Fruit fly (Drosophila melanogaster) whole organism, embryonic: Measurements from ENCODE around the gene Nab2.

Source experiments
- Ada2b ChIP-seq: fragments of 200-800 bp; sonication (Bioruptor generic); IDR thresholded peaks from 2 replicates; pipeline ENCODE4 v1.3.6; 2022; ENCODE audit warnings: missing biosample characterization, missing genetic modification characterization
- B-H1 ChIP-seq: fragments of 200-800 bp; sonication (Bioruptor generic); IDR thresholded peaks from 3 replicates; pipeline ENCODE4 v1.3.6; 2022; ENCODE audit warnings: missing biosample characterization, missing genetic modification characterization
- CG11093 ChIP-seq: fragments of 200-800 bp; sonication (Bioruptor generic); IDR thresholded peaks from 3 replicates; pipeline ENCODE4 v1.3.6; 2022; ENCODE audit warnings: missing biosample characterization, missing genetic modification characterization
- CG11504 ChIP-seq: fragments of 200-800 bp; sonication (Bioruptor generic); optimal IDR thresholded peaks from 3 replicates; lab custom pipeline; 2019; ENCODE audit warnings: missing biosample characterization, mild to moderate bottlenecking, missing genetic modification characterization, moderate library complexity
- CG14441 ChIP-seq: fragments of 200-800 bp; sonication (Bioruptor generic); IDR thresholded peaks from 2 replicates; pipeline ENCODE4 v1.3.6; 2022; ENCODE audit warnings: missing biosample characterization, missing genetic modification characterization
- CG17829 ChIP-seq: fragments of 200-800 bp; optimal IDR thresholded peaks from 2 replicates; lab custom pipeline; 2019; ENCODE audit warnings: missing biosample characterization, mild to moderate bottlenecking, missing genetic modification characterization, moderate library complexity
- CG17912 ChIP-seq: fragments of 200-800 bp; sonication (Bioruptor generic); optimal IDR thresholded peaks from 2 replicates; lab custom pipeline; 2018; ENCODE audit warnings: missing biosample characterization, mild to moderate bottlenecking, missing genetic modification characterization
- CG2202 ChIP-seq: fragments of 200-800 bp; sonication (Bioruptor generic); optimal IDR thresholded peaks from 2 replicates; lab custom pipeline; 2018; ENCODE audit warnings: missing biosample characterization, mild to moderate bottlenecking, missing genetic modification characterization
- CG2889 ChIP-seq: fragments of 200-800 bp; sonication (Bioruptor generic); IDR thresholded peaks from 3 replicates; pipeline ENCODE4 v1.3.6; 2022; ENCODE audit warnings: missing biosample characterization, missing genetic modification characterization
- CG30403 ChIP-seq: fragments of 200-800 bp; sonication (Bioruptor generic); optimal IDR thresholded peaks from 3 replicates; lab custom pipeline; 2016; ENCODE audit warnings: missing biosample characterization, missing genetic modification characterization
- CG30431 ChIP-seq: fragments of 200-800 bp; sonication (Bioruptor generic); optimal IDR thresholded peaks from 2 replicates; lab custom pipeline; 2017; ENCODE audit warnings: missing biosample characterization, missing genetic modification characterization
- CG3163 ChIP-seq: fragments of 200-800 bp; sonication (Bioruptor generic); optimal IDR thresholded peaks from 3 replicates; lab custom pipeline; 2016; ENCODE audit warnings: missing biosample characterization, missing genetic modification characterization
- CG4328 ChIP-seq: fragments of 200-800 bp; sonication (Bioruptor generic); optimal IDR thresholded peaks from 3 replicates; lab custom pipeline; 2017; ENCODE audit warnings: missing biosample characterization, missing genetic modification reagents, missing genetic modification characterization
- CG4424 ChIP-seq: fragments of 200-800 bp; sonication (Bioruptor generic); optimal IDR thresholded peaks from 3 replicates; lab custom pipeline; 2016; ENCODE audit warnings: missing biosample characterization, missing genetic modification characterization
- CG7839 ChIP-seq: fragments of 200-800 bp; sonication (Bioruptor generic); optimal IDR thresholded peaks from 3 replicates; lab custom pipeline; 2018; ENCODE audit warnings: missing biosample characterization, mild to moderate bottlenecking, missing genetic modification characterization, moderate library complexity
- CG8089 ChIP-seq: fragments of 200-800 bp; sonication (Bioruptor generic); optimal IDR thresholded peaks from 3 replicates; lab custom pipeline; 2016; ENCODE audit warnings: missing biosample characterization, missing genetic modification characterization
- CG8924 ChIP-seq: fragments of 200-800 bp; optimal IDR thresholded peaks from 3 replicates; lab custom pipeline; 2019; ENCODE audit warnings: missing biosample characterization, mild to moderate bottlenecking, missing genetic modification characterization, moderate library complexity
- CG9932 ChIP-seq: fragments of 200-800 bp; sonication (Bioruptor generic); IDR thresholded peaks from 2 replicates; pipeline ENCODE4 v1.3.6; 2022; ENCODE audit warnings: missing biosample characterization, missing genetic modification characterization
- HLHmδ ChIP-seq: fragments of 200-800 bp; sonication (Bioruptor generic); optimal IDR thresholded peaks from 2 replicates; lab custom pipeline; 2018; ENCODE audit warnings: missing biosample characterization, mild to moderate bottlenecking, missing genetic modification characterization, moderate library complexity
- Max ChIP-seq: fragments of 200-800 bp; sonication (Bioruptor generic); optimal IDR thresholded peaks from 2 replicates; lab custom pipeline; 2016; ENCODE audit warnings: missing biosample characterization, mild to moderate bottlenecking, missing genetic modification characterization
- Nf-YB ChIP-seq: fragments of 200-800 bp; sonication (Bioruptor generic); optimal IDR thresholded peaks from 3 replicates; lab custom pipeline; 2019; ENCODE audit warnings: missing biosample characterization, mild to moderate bottlenecking, missing genetic modification characterization, moderate library complexity
- Opbp ChIP-seq: fragments of 200-800 bp; sonication (Bioruptor generic); IDR thresholded peaks from 3 replicates; pipeline ENCODE4 v1.3.6; 2022; ENCODE audit warnings: missing biosample characterization, missing genetic modification characterization; ENCODE audit not compliant: partially characterized antibody
- PHDP ChIP-seq: fragments of 200-800 bp; sonication (Bioruptor generic); optimal IDR thresholded peaks from 3 replicates; lab custom pipeline; 2018; ENCODE audit warnings: missing biosample characterization, mild to moderate bottlenecking, missing genetic modification characterization, moderate library complexity
- Rfx ChIP-seq: fragments of 200-800 bp; sonication (Bioruptor generic); IDR thresholded peaks from 2 replicates; pipeline ENCODE4 v1.3.6; 2022; ENCODE audit warnings: missing biosample characterization, missing genetic modification characterization
- aop ChIP-seq: fragments of 200-800 bp; sonication (Bioruptor generic); IDR thresholded peaks from 2 replicates; pipeline ENCODE4 v1.3.6; 2022; ENCODE audit warnings: missing biosample characterization, missing genetic modification characterization
- bab2 ChIP-seq: fragments of 200-800 bp; sonication (Bioruptor generic); optimal IDR thresholded peaks from 2 replicates; lab custom pipeline; 2016; ENCODE audit warnings: missing biosample characterization, missing genetic modification characterization
- crol ChIP-seq: fragments of 200-800 bp; sonication (Bioruptor generic); IDR thresholded peaks from 2 replicates; pipeline ENCODE4 v1.3.6; 2022; ENCODE audit warnings: missing biosample characterization, missing genetic modification characterization
- dan ChIP-seq: fragments of 200-800 bp; sonication (Bioruptor generic); IDR thresholded peaks from 2 replicates; pipeline ENCODE4 v1.3.6; 2022; ENCODE audit warnings: missing biosample characterization, missing genetic modification characterization
- fu2 ChIP-seq: fragments of 200-800 bp; sonication (Bioruptor generic); optimal IDR thresholded peaks from 2 replicates; lab custom pipeline; 2016; ENCODE audit warnings: missing biosample characterization, missing genetic modification characterization
- gt ChIP-seq: fragments of 200-800 bp; sonication (Bioruptor generic); IDR thresholded peaks from 2 replicates; pipeline ENCODE4 v1.3.6; 2022; ENCODE audit warnings: missing biosample characterization, missing genetic modification characterization
- h ChIP-seq: fragments of >200 bp; optimal IDR thresholded peaks from 2 replicates; lab custom pipeline; 2017
- her ChIP-seq: fragments of 200-800 bp; sonication (Bioruptor generic); optimal IDR thresholded peaks from 2 replicates; lab custom pipeline; 2016; ENCODE audit warnings: missing biosample characterization, missing genetic modification characterization
- jing ChIP-seq: fragments of 200-800 bp; sonication (Bioruptor generic); optimal IDR thresholded peaks from 2 replicates; lab custom pipeline; 2018; ENCODE audit warnings: missing biosample characterization, mild to moderate bottlenecking, missing genetic modification characterization
- jumu ChIP-seq: fragments of 200-800 bp; sonication (Bioruptor generic); optimal IDR thresholded peaks from 3 replicates; lab custom pipeline; 2016; ENCODE audit warnings: missing biosample characterization, missing genetic modification characterization
- kay ChIP-seq: fragments of 200-800 bp; sonication (Bioruptor generic); optimal IDR thresholded peaks from 2 replicates; lab custom pipeline; 2016; ENCODE audit warnings: missing biosample characterization, missing genetic modification characterization
- lilli ChIP-seq: fragments of 200-800 bp; sonication (Bioruptor generic); optimal IDR thresholded peaks from 3 replicates; lab custom pipeline; 2016; ENCODE audit warnings: missing biosample characterization, missing genetic modification characterization
- luna ChIP-seq: fragments of 200-800 bp; sonication (Bioruptor generic); optimal IDR thresholded peaks from 2 replicates; lab custom pipeline; 2016; ENCODE audit warnings: missing biosample characterization, missing genetic modification characterization
- mirr ChIP-seq: fragments of 200-800 bp; sonication (Bioruptor generic); optimal IDR thresholded peaks from 3 replicates; lab custom pipeline; 2018; ENCODE audit warnings: missing biosample characterization, mild to moderate bottlenecking, missing genetic modification characterization
- onecut ChIP-seq: fragments of 200-800 bp; sonication (Bioruptor generic); IDR thresholded peaks from 2 replicates; pipeline ENCODE4 v1.3.6; 2022; ENCODE audit warnings: missing biosample characterization, missing genetic modification characterization
- row ChIP-seq: fragments of 200-800 bp; sonication (Bioruptor generic); IDR thresholded peaks from 3 replicates; pipeline ENCODE4 v1.3.6; 2022; ENCODE audit warnings: missing biosample characterization, missing genetic modification characterization
- salm ChIP-seq: fragments of 200-800 bp; sonication (Bioruptor generic); optimal IDR thresholded peaks from 2 replicates; lab custom pipeline; 2018; ENCODE audit warnings: missing biosample characterization, mild to moderate bottlenecking, missing genetic modification characterization
- slbo ChIP-seq: fragments of 200-800 bp; sonication (Bioruptor generic); IDR thresholded peaks from 2 replicates; pipeline ENCODE4 v1.3.6; 2022; ENCODE audit warnings: missing biosample characterization, missing genetic modification characterization
- sna ChIP-seq: fragments of 200-800 bp; sonication (Bioruptor generic); IDR thresholded peaks from 2 replicates; pipeline ENCODE4 v1.3.6; 2022; ENCODE audit warnings: missing biosample characterization, missing genetic modification characterization; ENCODE audit not compliant: partially characterized antibody
- tio ChIP-seq: fragments of 200-800 bp; sonication (Bioruptor generic); optimal IDR thresholded peaks from 2 replicates; lab custom pipeline; 2017; ENCODE audit warnings: missing biosample characterization, missing genetic modification characterization, inconsistent platforms
- tna ChIP-seq: fragments of 200-800 bp; sonication (Bioruptor generic); IDR thresholded peaks from 2 replicates; pipeline ENCODE4 v1.3.6; 2022; ENCODE audit warnings: missing biosample characterization, missing genetic modification characterization; ENCODE audit not compliant: partially characterized antibody
- tup ChIP-seq: fragments of 200-800 bp; sonication (Bioruptor generic); optimal IDR thresholded peaks from 2 replicates; lab custom pipeline; 2016; ENCODE audit warnings: missing biosample characterization, mild to moderate bottlenecking, missing genetic modification characterization, moderate library complexity
- tx ChIP-seq: fragments of 200-800 bp; sonication (Bioruptor generic); optimal IDR thresholded peaks from 2 replicates; lab custom pipeline; 2016; ENCODE audit warnings: missing biosample characterization, missing genetic modification characterization
- usp ChIP-seq: fragments of >200 bp; optimal IDR thresholded peaks from 2 replicates; lab custom pipeline; 2017; ENCODE audit warnings: missing biosample characterization, missing genetic modification characterization
- vvl ChIP-seq: fragments of 200-800 bp; sonication (Bioruptor generic); IDR thresholded peaks from 2 replicates; pipeline ENCODE4 v1.3.6; 2022; ENCODE audit warnings: missing biosample characterization, missing genetic modification characterization
- wor ChIP-seq: fragments of 200-800 bp; sonication (Bioruptor generic); IDR thresholded peaks from 2 replicates; pipeline ENCODE4 v1.3.6; 2022; ENCODE audit warnings: missing biosample characterization, missing genetic modification characterization
- zfh2 ChIP-seq: fragments of 200-800 bp; sonication (Bioruptor generic); optimal IDR thresholded peaks from 2 replicates; lab custom pipeline; 2016; ENCODE audit warnings: missing biosample characterization, missing genetic modification characterization

Nab2 gene

DNA sequence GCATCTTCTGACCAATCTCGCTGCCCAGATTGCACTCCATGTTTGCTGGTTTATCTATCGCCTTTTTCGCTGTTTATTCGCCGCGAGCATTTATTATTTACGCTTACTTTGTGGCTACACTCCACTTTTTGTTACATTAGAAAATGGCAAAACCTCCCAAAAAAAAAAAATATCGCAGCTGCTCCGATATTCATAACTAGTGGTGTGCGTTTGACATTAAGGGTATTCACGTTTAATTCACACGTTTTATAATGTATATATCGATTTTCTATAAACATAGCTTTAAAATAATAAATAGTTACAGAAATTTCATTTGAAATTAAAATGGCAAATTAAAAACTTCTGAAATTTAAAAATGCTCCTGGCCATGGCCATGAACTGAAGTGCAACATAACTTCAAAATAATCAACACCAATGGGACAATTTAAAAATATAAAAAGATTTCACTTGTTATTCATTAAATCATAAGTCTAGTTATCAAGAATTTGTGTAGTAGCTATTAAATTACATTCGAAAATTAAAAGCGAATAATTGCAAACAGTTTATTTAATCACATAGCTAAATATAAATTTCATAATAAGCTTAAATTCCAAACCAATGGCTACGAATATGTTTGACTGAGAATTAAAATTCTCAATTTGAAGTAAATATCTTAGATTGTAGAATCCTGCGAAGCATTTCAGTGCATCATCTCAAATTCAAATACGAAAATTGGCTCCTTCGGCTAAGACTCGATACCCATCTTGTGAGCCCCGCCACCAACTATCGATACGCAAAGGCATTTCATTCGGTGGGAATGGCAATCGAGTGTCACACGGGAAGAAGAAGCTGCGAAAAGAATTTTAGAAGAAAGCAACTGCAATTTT lies at the start of gene Nab2, which contains the start of gene BRWD3:
TSS of gene Nab2 (minus strand) at position 203 of the 866 bp plus-strand sequence.
TSS of gene BRWD3 (plus strand) at position 784 of the 866 bp plus-strand sequence.
- TF ChIP-seq CG9932 (GFP tag; lab: Robert Waterston, UW) = peak; percentile 76
- TF ChIP-seq wor (GFP tag; lab: Robert Waterston, UW) = no peak
- peak; percentile 79 for TF ChIP-seq onecut (GFP tag; lab: Robert Waterston, UW)
- no peak for TF ChIP-seq Ada2b
- TF ChIP-seq kay (GFP tag; lab: Kevin White, UChicago) = no peak
- no peak for TF ChIP-seq HLHmδ (GFP tag; lab: Kevin White, UChicago)
- no peak for TF ChIP-seq aop (GFP tag; lab: Robert Waterston, UW)
- TF ChIP-seq PHDP = no peak
- no peak for TF ChIP-seq CG2202 (tag; lab: Kevin White, UChicago)
- no peak for TF ChIP-seq CG2889 (GFP tag; lab: Robert Waterston, UW)
- TF ChIP-seq salm (tag; lab: Kevin White, UChicago) = no peak
- TF ChIP-seq CG4424 = peak; percentile 52
- no peak for TF ChIP-seq Nf-YB (GFP tag; lab: Kevin White, UChicago)
- TF ChIP-seq bab2 (GFP tag; lab: Kevin White, UChicago) = no peak
- TF ChIP-seq B-H1 (GFP tag; lab: Robert Waterston, UW) = no peak
- TF ChIP-seq sna (GFP tag; lab: Robert Waterston, UW) = peak; percentile 27; the same call in 1 of the 2 replicates
- no peak for TF ChIP-seq CG11504 (tag; lab: Kevin White, UChicago)
- TF ChIP-seq crol = no peak
- peak; percentile 75 for TF ChIP-seq slbo
- TF ChIP-seq her (GFP tag; lab: Kevin White, UChicago) = no peak
- no peak for TF ChIP-seq luna (GFP tag; lab: Kevin White, UChicago)
- peak; percentile 32 for TF ChIP-seq CG4328 (GFP tag; lab: Kevin White, UChicago)
- no peak for TF ChIP-seq h (lab: Kevin White, UChicago)
- TF ChIP-seq Max (GFP tag; lab: Kevin White, UChicago) = peak; percentile 45
- TF ChIP-seq lilli (GFP tag; lab: Kevin White, UChicago) = no peak
- TF ChIP-seq CG17912 (GFP tag; lab: Kevin White, UChicago) = no peak
- TF ChIP-seq CG3163 (GFP tag; lab: Kevin White, UChicago) = no peak
- peak; percentile 70 for TF ChIP-seq row (GFP tag; lab: Robert Waterston, UW)
- TF ChIP-seq CG7839 (tag; lab: Kevin White, UChicago) = no peak
- no peak for TF ChIP-seq jing
- TF ChIP-seq tio (GFP tag; lab: Kevin White, UChicago) = no peak
- TF ChIP-seq tx (GFP tag; lab: Kevin White, UChicago) = no peak
- peak; percentile 18 for TF ChIP-seq CG17829 (tag; lab: Kevin White, UChicago)
- peak; percentile 75 for TF ChIP-seq Rfx (GFP tag; lab: Robert Waterston, UW)
- no peak for TF ChIP-seq fu2
- TF ChIP-seq CG8924 (tag; lab: Kevin White, UChicago) = peak; percentile 42
- no peak for TF ChIP-seq jumu (GFP tag; lab: Kevin White, UChicago)
- TF ChIP-seq zfh2 = peak; percentile 25
- no peak for TF ChIP-seq mirr (GFP tag; lab: Kevin White, UChicago)
- no peak for TF ChIP-seq tup (GFP tag; lab: Kevin White, UChicago)
- no peak for TF ChIP-seq CG30431 (GFP tag; lab: Kevin White, UChicago)
- TF ChIP-seq usp (GFP tag; lab: Kevin White, UChicago) = no peak
- TF ChIP-seq CG30403 = peak; percentile 73
- peak; percentile 66 for TF ChIP-seq vvl (GFP tag; lab: Robert Waterston, UW)
- TF ChIP-seq CG11093 = no peak
- TF ChIP-seq Opbp (GFP tag; lab: Robert Waterston, UW) = peak; percentile 85
- peak; percentile 40; the same call in 1 of the 2 replicates for TF ChIP-seq CG14441 (GFP tag; lab: Robert Waterston, UW)
- TF ChIP-seq gt (GFP tag; lab: Robert Waterston, UW) = no peak
- TF ChIP-seq CG8089 (GFP tag; lab: Kevin White, UChicago) = no peak
- no peak for TF ChIP-seq tna (GFP tag; lab: Robert Waterston, UW)
- no peak for TF ChIP-seq dan (GFP tag; lab: Robert Waterston, UW)
